Worm (Caenorhabditis elegans) whole organism, midembryonic: ENCODE data around the gene CC8.2.

Source experiments
- cog-1 ChIP-seq: sonication (generic microtip); optimal IDR thresholded peaks from 2 replicates; lab custom pipeline; 2016; ENCODE audit warnings: missing genetic modification characterization, missing compliant biosample characterization
- ztf-23 ChIP-seq: fragments of 200-800 bp; sonication (Bioruptor generic); IDR thresholded peaks from 2 replicates; pipeline ENCODE4 v1.3.6; 2022; ENCODE audit warnings: missing genetic modification reagents, missing genetic modification characterization, missing compliant biosample characterization

ce11 chrIV:3624597-3624996, 23.9 kb downstream of the CC8.2 start, which contains the start of the genes cha-1 and unc-17:
- no peak for TF ChIP-seq cog-1 (tag; lab: Kevin White, UChicago)
- TF ChIP-seq ztf-23 (GFP tag; lab: Robert Waterston, UW): no peak
